Worm (Caenorhabditis elegans) whole organism, early embryonic: ENCODE measurements around the gene sma-5.

ENCODE experiments used
- B0310.2 ChIP-seq: sonication (generic microtip); optimal IDR thresholded peaks from 2 replicates; lab custom pipeline; 2016; ENCODE audit warnings: mild to moderate bottlenecking, missing genetic modification characterization, missing compliant biosample characterization
- F13C5.2 ChIP-seq: sonication (generic microtip); optimal IDR thresholded peaks from 2 replicates; lab custom pipeline; 2017; ENCODE audit warnings: mild to moderate bottlenecking, missing genetic modification characterization, inconsistent platforms, missing compliant biosample characterization
- aly-1 ChIP-seq: sonication (generic microtip); optimal IDR thresholded peaks from 2 replicates; lab custom pipeline; 2016; ENCODE audit warnings: missing genetic modification characterization, missing compliant biosample characterization
- ama-1 ChIP-seq: fragments of 150-350 bp; optimal IDR thresholded peaks from 2 replicates; lab custom pipeline; 2014
- ceh-13 ChIP-seq: fragments of 200-800 bp; sonication (Bioruptor generic); optimal IDR thresholded peaks from 2 replicates; lab custom pipeline; 2018; ENCODE audit warnings: mild to moderate bottlenecking, missing genetic modification characterization, missing compliant biosample characterization
- ceh-36 ChIP-seq: sonication (generic microtip); optimal IDR thresholded peaks from 2 replicates; lab custom pipeline; 2016; ENCODE audit warnings: missing genetic modification characterization, inconsistent platforms, missing compliant biosample characterization
- ets-7 ChIP-seq: sonication (generic microtip); optimal IDR thresholded peaks from 2 replicates; lab custom pipeline; 2016; ENCODE audit warnings: missing genotype, missing genetic modification characterization, missing compliant biosample characterization
- flt-1 ChIP-seq: fragments of 200-800 bp; sonication (Bioruptor generic); IDR thresholded peaks from 2 replicates; pipeline ENCODE4 v1.3.6; 2022; ENCODE audit warnings: missing genetic modification characterization, missing compliant biosample characterization
- hmbx-1 ChIP-seq: sonication (generic microtip); optimal IDR thresholded peaks from 2 replicates; lab custom pipeline; 2016; ENCODE audit warnings: mild to moderate bottlenecking, missing genetic modification characterization, missing compliant biosample characterization
- hmg-4 ChIP-seq: fragments of 200-800 bp; sonication (Bioruptor generic); optimal IDR thresholded peaks from 2 replicates; lab custom pipeline; 2018; ENCODE audit warnings: mild to moderate bottlenecking, missing genetic modification characterization, missing compliant biosample characterization
- hnd-1 ChIP-seq: sonication (generic microtip); optimal IDR thresholded peaks from 2 replicates; lab custom pipeline; 2016; ENCODE audit warnings: missing genetic modification characterization, missing compliant biosample characterization
- pes-1 ChIP-seq: fragments of 200-800 bp; sonication (Bioruptor generic); IDR thresholded peaks from 2 replicates; pipeline ENCODE4 v1.3.6; 2022; ENCODE audit warnings: missing genetic modification reagents, missing genetic modification characterization, missing compliant biosample characterization
- scrt-1 ChIP-seq: fragments of 200-800 bp; sonication (Bioruptor generic); IDR thresholded peaks from 2 replicates; pipeline ENCODE4 v1.3.6; 2022; ENCODE audit warnings: missing genetic modification characterization, missing compliant biosample characterization
- sea-1 ChIP-seq: fragments of 200-800 bp; sonication (Bioruptor generic); conservative IDR thresholded peaks from 2 replicates; pipeline ENCODE4 v1.3.6; 2022; ENCODE audit warnings: missing genetic modification characterization, missing compliant biosample characterization
- tbx-11 ChIP-seq: fragments of 200-800 bp; sonication (Bioruptor generic); IDR thresholded peaks from 2 replicates; pipeline ENCODE4 v1.3.6; 2022; ENCODE audit warnings: missing genetic modification characterization, missing compliant biosample characterization
- tbx-37 ChIP-seq: fragments of 200-800 bp; sonication (Bioruptor generic); conservative IDR thresholded peaks from 2 replicates; pipeline ENCODE4 v1.3.6; 2022; ENCODE audit warnings: missing genetic modification reagents, missing genetic modification characterization, missing compliant biosample characterization
- tra-4 ChIP-seq: sonication (generic microtip); optimal IDR thresholded peaks from 2 replicates; lab custom pipeline; 2017; ENCODE audit warnings: missing genetic modification characterization, missing compliant biosample characterization

Gene sma-5

ce11 chrX:11953229-11953628 is 52.1 kb downstream of the sma-5 start, which contains the start of gene T08D10.4:
Gene T08D10.4, minus strand, starts transcription at chrX:11953329.
- TF ChIP-seq aly-1 (no peak), F13C5.2 (tag; lab: Kevin White, UChicago) (no peak), hnd-1 (no peak), hmbx-1 (tag; lab: Kevin White, UChicago) (no peak), sea-1 (GFP tag; lab: Robert Waterston, UW) (no peak), ceh-36 (tag; lab: Kevin White, UChicago) (no peak), tra-4 (no peak), scrt-1 (GFP tag; lab: Robert Waterston, UW) (no peak), tbx-37 (GFP tag; lab: Robert Waterston, UW) (no peak), ets-7 (no peak), flt-1 (no peak), pes-1 (GFP tag; lab: Robert Waterston, UW) (no peak), ceh-13 (GFP tag; lab: Kevin White, UChicago) (no peak), hmg-4 (GFP tag; lab: Kevin White, UChicago) (no peak), tbx-11 (GFP tag; lab: Robert Waterston, UW) (no peak), ama-1 (lab: Kevin White, UChicago) (no peak)

- TF ChIP-seq ceh-13 (GFP tag; lab: Kevin White, UChicago), result no peak
- TF ChIP-seq tra-4, result no peak
- TF ChIP-seq pes-1 (GFP tag; lab: Robert Waterston, UW), result no peak
- TF ChIP-seq ets-7, result no peak
- no peak for TF ChIP-seq hmbx-1 (tag; lab: Kevin White, UChicago)
- TF ChIP-seq tbx-11 (GFP tag; lab: Robert Waterston, UW), result no peak
- TF ChIP-seq scrt-1 (GFP tag; lab: Robert Waterston, UW), result no peak
- TF ChIP-seq hmg-4 (GFP tag; lab: Kevin White, UChicago), result no peak
- TF ChIP-seq B0310.2 (tag; lab: Kevin White, UChicago), result no peak
- TF ChIP-seq ceh-36 (tag; lab: Kevin White, UChicago), result no peak
- no peak for TF ChIP-seq tbx-37 (GFP tag; lab: Robert Waterston, UW)
- TF ChIP-seq sea-1 (GFP tag; lab: Robert Waterston, UW), result no peak
- no peak for TF ChIP-seq hnd-1
- no peak for TF ChIP-seq aly-1
- no peak for TF ChIP-seq flt-1
- no peak for TF ChIP-seq F13C5.2 (tag; lab: Kevin White, UChicago)
Observed at ce11 chrX:11952129-11952528, 53.2 kb downstream of the sma-5 start.

ce11 chrX:11948184-11948894 is 57.0 kb downstream of the sma-5 start, which contains the start of gene lsd-1:
Gene lsd-1, plus strand, starts transcription at chrX:11948844.
- no peak for TF ChIP-seq tbx-37 (GFP tag; lab: Robert Waterston, UW)
- peak; percentile 7 for TF ChIP-seq hmg-4 (GFP tag; lab: Kevin White, UChicago)
